Worm (Caenorhabditis elegans) whole organism, L1 larva: Measurements from ENCODE around the gene srxa-18.

Source experiments
- C34B4.2 ChIP-seq: sonication (generic microtip); optimal IDR thresholded peaks from 2 replicates; lab custom pipeline; 2017; ENCODE audit warnings: mild to moderate bottlenecking, missing genetic modification characterization, missing compliant biosample characterization
- aha-1 ChIP-seq: fragments of 150-350 bp; optimal IDR thresholded peaks from 2 replicates; lab custom pipeline; 2014; ENCODE audit warnings: missing biosample characterization, missing genetic modification characterization
- ama-1 ChIP-seq: fragments of 150-350 bp; optimal IDR thresholded peaks from 2 replicates; lab custom pipeline; 2014
- blmp-1 ChIP-seq: fragments of 150-350 bp; optimal IDR thresholded peaks from 2 replicates; lab custom pipeline; 2014; ENCODE audit warnings: missing biosample characterization, missing genetic modification characterization
- ceh-90 ChIP-seq: sonication (generic microtip); optimal IDR thresholded peaks from 2 replicates; lab custom pipeline; 2016; ENCODE audit warnings: missing genetic modification characterization, missing compliant biosample characterization
- efl-1 ChIP-seq, 4 experiments: fragments of 150-350 bp; optimal IDR thresholded peaks in 3 of 4; peaks in 1 of 4; 1 replicate in 1 of 4; 2 replicates in 3 of 4; lab custom pipeline; 2014; ENCODE audit warnings: missing biosample characterization in 2 of 4, missing genetic modification characterization in 2 of 4, missing genetic modification reagents in 2 of 4
- elt-2 ChIP-seq: sonication (generic microtip); optimal IDR thresholded peaks from 2 replicates; lab custom pipeline; 2016; ENCODE audit warnings: missing genetic modification characterization, mild to moderate bottlenecking, inconsistent platforms, missing compliant biosample characterization, missing genetic modification reagents
- elt-3 ChIP-seq, 6 experiments: fragments of 150-350 bp in 1 of 6; sonication (generic microtip); optimal IDR thresholded peaks; 2 replicates each; lab custom pipeline; 2017 to 2018; ENCODE audit warnings: missing biosample characterization in 6 of 6, missing genetic modification characterization in 6 of 6, inconsistent platforms in 1 of 6
- ets-5 ChIP-seq: fragments of 200-800 bp; sonication (Bioruptor generic); IDR thresholded peaks from 2 replicates; pipeline ENCODE4 v1.3.6; 2022; ENCODE audit warnings: missing genetic modification characterization, missing compliant biosample characterization
- hlh-17 ChIP-seq: fragments of 200-800 bp; sonication (Bioruptor generic); optimal IDR thresholded peaks from 2 replicates; lab custom pipeline; 2018; ENCODE audit warnings: missing genetic modification characterization, mild to moderate bottlenecking, missing compliant biosample characterization, moderate library complexity, borderline replicate concordance
- irx-1 ChIP-seq: sonication (generic microtip); optimal IDR thresholded peaks from 2 replicates; lab custom pipeline; 2016; ENCODE audit warnings: missing genetic modification characterization, missing compliant biosample characterization
- lin-14 ChIP-seq: fragments of 200-800 bp; sonication (Bioruptor generic); optimal IDR thresholded peaks from 2 replicates; lab custom pipeline; 2018; ENCODE audit warnings: mild to moderate bottlenecking, missing genetic modification characterization, moderate library complexity, missing compliant biosample characterization
- lin-35 ChIP-seq, 2 experiments: fragments of 150-350 bp; optimal IDR thresholded peaks; 2 replicates each; lab custom pipeline; 2014; ENCODE audit warnings: missing biosample characterization in 2 of 2, missing genetic modification characterization in 2 of 2, missing genetic modification reagents in 2 of 2
- lir-3 ChIP-seq: sonication (generic microtip); optimal IDR thresholded peaks from 2 replicates; lab custom pipeline; 2016; ENCODE audit warnings: mild to moderate bottlenecking, missing genetic modification characterization, moderate library complexity, missing compliant biosample characterization; ENCODE audit not compliant: poor library complexity
- lsy-2 ChIP-seq, 2 experiments: fragments of 150-350 bp; optimal IDR thresholded peaks; 2 replicates each; lab custom pipeline; 2014; ENCODE audit warnings: missing biosample characterization in 2 of 2, missing genetic modification characterization in 2 of 2
- mdl-1 ChIP-seq, 2 experiments: fragments of 150-350 bp; optimal IDR thresholded peaks; 2 replicates each; lab custom pipeline; 2014 to 2017; ENCODE audit warnings: missing biosample characterization in 2 of 2, missing genetic modification characterization in 2 of 2, inconsistent platforms in 1 of 2
- mep-1 ChIP-seq: fragments of 150-350 bp; optimal IDR thresholded peaks from 2 replicates; lab custom pipeline; 2014; ENCODE audit warnings: missing biosample characterization, missing genetic modification characterization
- nhr-19 ChIP-seq: fragments of 200-800 bp; sonication (Bioruptor generic); conservative IDR thresholded peaks from 2 replicates; pipeline ENCODE4 v1.3.6; 2022; ENCODE audit warnings: missing genetic modification characterization, missing compliant biosample characterization
- nhr-20 ChIP-seq: sonication (generic microtip); optimal IDR thresholded peaks from 2 replicates; lab custom pipeline; 2016; ENCODE audit warnings: mild to moderate bottlenecking, missing genetic modification characterization, missing compliant biosample characterization
- nhr-47 ChIP-seq: sonication (generic microtip); optimal IDR thresholded peaks from 2 replicates; lab custom pipeline; 2016; ENCODE audit warnings: mild to moderate bottlenecking, missing genetic modification characterization, moderate library complexity, missing compliant biosample characterization
- nhr-71 ChIP-seq: sonication (generic microtip); optimal IDR thresholded peaks from 2 replicates; lab custom pipeline; 2016; ENCODE audit warnings: mild to moderate bottlenecking, missing genetic modification characterization, moderate library complexity, missing compliant biosample characterization
- nhr-76 ChIP-seq: sonication (generic microtip); optimal IDR thresholded peaks from 2 replicates; lab custom pipeline; 2017; ENCODE audit warnings: missing biosample characterization, missing genetic modification characterization
- nhr-85 ChIP-seq: sonication (generic microtip); peaks from one replicate; lab custom pipeline; 2016; ENCODE audit warnings: missing genetic modification characterization, inconsistent platforms, missing compliant biosample characterization
- nhr-90 ChIP-seq: sonication (generic microtip); optimal IDR thresholded peaks from 2 replicates; lab custom pipeline; 2016; ENCODE audit warnings: mild to moderate bottlenecking, missing genetic modification characterization, missing compliant biosample characterization; ENCODE audit not compliant: poor library complexity
- rnt-1 ChIP-seq: sonication (generic microtip); optimal IDR thresholded peaks from 2 replicates; lab custom pipeline; 2016; ENCODE audit warnings: mild to moderate bottlenecking, missing genetic modification characterization, moderate library complexity, missing compliant biosample characterization
- skn-1 ChIP-seq: fragments of 150-350 bp; optimal IDR thresholded peaks from 2 replicates; lab custom pipeline; 2014; ENCODE audit warnings: missing biosample characterization, missing genetic modification characterization
- snpc-4 ChIP-seq: fragments of 150-350 bp; optimal IDR thresholded peaks from 2 replicates; lab custom pipeline; 2014; ENCODE audit warnings: missing biosample characterization, missing genetic modification characterization
- snu-23 ChIP-seq: sonication (generic microtip); optimal IDR thresholded peaks from 2 replicates; lab custom pipeline; 2016; ENCODE audit warnings: missing genetic modification characterization, missing compliant biosample characterization
- sup-37 ChIP-seq: fragments of 200-800 bp; sonication (Bioruptor generic); optimal IDR thresholded peaks from 2 replicates; lab custom pipeline; 2018; ENCODE audit warnings: mild to moderate bottlenecking, missing genetic modification characterization, missing compliant biosample characterization
- swsn-7 ChIP-seq: sonication (generic microtip); optimal IDR thresholded peaks from 2 replicates; lab custom pipeline; 2016; ENCODE audit warnings: missing genetic modification characterization, missing compliant biosample characterization
- tbx-2 ChIP-seq: sonication (generic microtip); optimal IDR thresholded peaks from 2 replicates; lab custom pipeline; 2016; ENCODE audit warnings: missing genetic modification characterization, missing compliant biosample characterization
- tlp-1 ChIP-seq: fragments of 150-350 bp; optimal IDR thresholded peaks from 2 replicates; lab custom pipeline; 2014; ENCODE audit warnings: missing biosample characterization, missing genetic modification characterization
- unc-30 ChIP-seq: sonication (generic microtip); optimal IDR thresholded peaks from 2 replicates; lab custom pipeline; 2017; ENCODE audit warnings: missing biosample characterization, missing genetic modification characterization
- unc-86 ChIP-seq: sonication (generic microtip); optimal IDR thresholded peaks from 2 replicates; lab custom pipeline; 2016; ENCODE audit warnings: missing genetic modification characterization, missing compliant biosample characterization
- ztf-11 ChIP-seq, 2 experiments: sonication (generic microtip); optimal IDR thresholded peaks; 2 replicates each; lab custom pipeline; 2016 to 2017; ENCODE audit warnings: missing genetic modification characterization in 2 of 2, missing biosample characterization in 1 of 2, missing compliant biosample characterization in 1 of 2

Gene srxa-18

DNA sequence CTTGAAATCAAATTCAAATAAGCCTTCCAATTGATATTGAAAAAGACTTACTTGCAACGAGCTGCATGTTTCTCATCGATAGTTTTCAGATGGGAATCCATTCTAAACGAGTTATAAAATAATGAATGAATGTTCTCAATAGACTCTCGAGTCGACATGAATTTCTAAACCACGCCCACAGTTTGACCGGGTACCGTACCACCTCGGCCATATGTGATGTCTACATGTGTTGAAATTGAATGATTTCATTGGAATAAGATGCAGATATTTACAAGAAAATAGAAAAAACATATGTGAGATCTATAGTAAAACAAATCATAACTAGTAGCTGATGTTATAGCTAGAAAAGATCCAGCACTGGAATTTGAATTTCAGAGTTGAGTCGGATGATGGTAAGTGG is 30.3 kb downstream of the srxa-18 start, which contains the start of gene R04B5.7:
Gene R04B5.7 (minus strand): TSS at position 101 of the 400 bp plus-strand sequence.
- TF ChIP-seq nhr-47 (tag; lab: Kevin White, UChicago) (no peak), hlh-17 (no peak), irx-1 (tag; lab: Kevin White, UChicago) (no peak), ama-1 (no peak), sup-37 (GFP tag; lab: Kevin White, UChicago) (no peak), aha-1 (tag; lab: Kevin White, UChicago) (no peak), unc-30 (tag; lab: Kevin White, UChicago) (no peak)

- TF ChIP-seq nhr-20 (tag; lab: Kevin White, UChicago) (peak; percentile 71), tlp-1 (tag; lab: Kevin White, UChicago) (peak; percentile 1), nhr-71 (tag; lab: Kevin White, UChicago) (peak; percentile 72), mep-1 (tag; lab: Kevin White, UChicago) (peak; percentile 5), nhr-76 (tag; lab: Kevin White, UChicago) (no peak), nhr-85 (tag; lab: Kevin White, UChicago) (peak; percentile 54), lin-35 (GFP tag; optimal IDR thresholded peaks at IDR 0.05; lab: Kevin White, UChicago) (peak in 1 of 2 experiments; percentile 30), unc-86 (tag; lab: Kevin White, UChicago) (no peak), lsy-2 (tag; optimal IDR thresholded peaks at IDR 0.05; lab: Kevin White, UChicago) (no peak), elt-2 (peak; percentile 82), snu-23 (GFP tag; lab: Kevin White, UChicago) (peak; percentile 51), C34B4.2 (no peak), lin-14 (GFP tag; lab: Kevin White, UChicago) (peak; percentile 82), ztf-11 (tag; optimal IDR thresholded peaks at IDR 0.05; lab: Kevin White, UChicago) (no peak), nhr-90 (tag; lab: Kevin White, UChicago) (peak; percentile 48), elt-3 (tag; optimal IDR thresholded peaks at IDR 0.05; lab: Kevin White, UChicago) (peak in 5 of 6 experiments; percentile 83 to 97 (median 91)), tbx-2 (tag; lab: Kevin White, UChicago) (peak; percentile 12), nhr-19 (GFP tag; lab: Robert Waterston, UW) (peak; percentile 39), snpc-4 (tag; lab: Kevin White, UChicago) (no peak), blmp-1 (tag; lab: Kevin White, UChicago) (peak; percentile 75), mdl-1 (tag; optimal IDR thresholded peaks at IDR 0.05; lab: Kevin White, UChicago) (peak in 1 of 2 experiments; percentile 10)
These were observed 33.7 kb downstream of the srxa-18 start, which contains the start of gene R04B5.5 for ce11 chrV:10087103-10087502. R04B5.5 (plus strand) TSS chrV:10087480.

ce11 chrV:10086141-10086540 is 34.7 kb downstream of the srxa-18 start:
- TF ChIP-seq rnt-1 (peak; percentile 31), swsn-7 (no peak), lin-14 (GFP tag; lab: Kevin White, UChicago) (peak; percentile 6)
- TF ChIP-seq, all 84 proteins: peak for 2

- TF ChIP-seq nhr-85 (tag; lab: Kevin White, UChicago) = peak; percentile 37
- TF ChIP-seq ceh-90 (tag; lab: Kevin White, UChicago) = no peak
These were observed 35.9 kb downstream of the srxa-18 start, which contains the start of gene R04B5.6 for ce11 chrV:10084864-10085263. R04B5.6 (plus strand) TSS chrV:10085164.

- TF ChIP-seq nhr-71 (tag; lab: Kevin White, UChicago) = peak; percentile 50
- peak; percentile 59 for TF ChIP-seq nhr-20 (tag; lab: Kevin White, UChicago)
- no peak for TF ChIP-seq ets-5
- peak; percentile 8 for TF ChIP-seq blmp-1 (tag; lab: Kevin White, UChicago)
- peak; percentile 1 to 9 for TF ChIP-seq efl-1 (optimal IDR thresholded peaks at IDR 0.05; lab: Kevin White, UChicago)
- TF ChIP-seq efl-1 (GFP tag; optimal IDR thresholded peaks at IDR 0.05 in 1 of 2; lab: Kevin White, UChicago) = no peak
- no peak for TF ChIP-seq lir-3 (tag; lab: Kevin White, UChicago)
- no peak for TF ChIP-seq skn-1 (tag; lab: Kevin White, UChicago)
- TF ChIP-seq lin-35 (GFP tag; optimal IDR thresholded peaks at IDR 0.05; lab: Kevin White, UChicago) = peak in 1 of 2 experiments; percentile 7
- TF ChIP-seq, all 84 proteins: peak for 5
These were observed 36.8 kb downstream of the srxa-18 start, which contains the start of gene nhr-12 for ce11 chrV:10083999-10084468. nhr-12 (minus strand) TSS chrV:10084049.
